Worm (Caenorhabditis elegans) whole organism, midembryonic: ENCODE data around the gene C44C10.10.

ENCODE experiments used
- flt-1 ChIP-seq: fragments of 200-800 bp; sonication (Bioruptor generic); IDR thresholded peaks from 2 replicates; pipeline ENCODE4 v1.3.6; 2022; ENCODE audit warnings: missing genetic modification characterization, missing compliant biosample characterization
- tab-1 ChIP-seq: fragments of 200-800 bp; sonication (Bioruptor generic); IDR thresholded peaks from 2 replicates; pipeline ENCODE4 v1.3.6; 2022; ENCODE audit warnings: missing genetic modification characterization, missing compliant biosample characterization

DNA sequence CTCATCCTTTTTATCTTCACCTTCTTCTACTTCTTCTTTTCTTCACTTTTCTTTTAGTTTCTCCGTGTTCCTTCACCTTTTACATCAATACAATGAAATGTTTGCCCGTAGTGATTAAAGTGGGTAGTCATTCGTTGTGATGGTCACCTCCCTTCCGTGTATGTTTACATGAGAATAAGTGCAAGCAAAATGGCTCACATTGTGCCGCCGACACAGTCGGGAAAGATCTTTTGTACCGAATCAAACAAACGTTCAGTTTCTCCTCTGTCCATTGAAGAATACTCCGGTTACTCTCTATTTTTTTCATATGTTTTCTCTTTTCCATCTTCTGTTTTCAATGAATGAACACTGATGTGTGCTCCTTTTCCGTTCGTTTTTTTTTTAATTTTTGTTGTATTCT, 25.9 kb upstream of the C44C10.10 start:
- TF ChIP-seq tab-1 (GFP tag; lab: Robert Waterston, UW) (no peak), flt-1 (no peak)
